Worm (Caenorhabditis elegans) whole organism, late embryonic: ENCODE measurements around the gene T22G5.3.

ENCODE experiments used
- C08G9.2 ChIP-seq: sonication (generic microtip); optimal IDR thresholded peaks from 2 replicates; lab custom pipeline; 2016; ENCODE audit warnings: mild to moderate bottlenecking, missing genetic modification characterization, moderate library complexity, missing compliant biosample characterization
- F13H6.1 ChIP-seq: sonication (generic microtip); optimal IDR thresholded peaks from 2 replicates; lab custom pipeline; 2016; ENCODE audit warnings: missing genetic modification characterization, missing compliant biosample characterization
- K02D7.2 ChIP-seq: sonication (generic microtip); optimal IDR thresholded peaks from 2 replicates; lab custom pipeline; 2017; ENCODE audit warnings: mild to moderate bottlenecking, missing genetic modification characterization, missing compliant biosample characterization
- K09A11.1 ChIP-seq: sonication (generic microtip); optimal IDR thresholded peaks from 2 replicates; lab custom pipeline; 2017; ENCODE audit warnings: antibody characterized with exemption, mild to moderate bottlenecking, missing genetic modification characterization, missing compliant biosample characterization; ENCODE audit not compliant: insufficient read depth
- T23F11.4 ChIP-seq: fragments of 200-800 bp; sonication (Bioruptor generic); optimal IDR thresholded peaks from 2 replicates; lab custom pipeline; 2018; ENCODE audit warnings: mild to moderate bottlenecking, missing genetic modification characterization, missing compliant biosample characterization
- ahr-1 ChIP-seq: sonication (generic microtip); optimal IDR thresholded peaks from 2 replicates; lab custom pipeline; 2016; ENCODE audit warnings: missing genetic modification characterization, missing compliant biosample characterization
- ama-1 ChIP-seq: fragments of 150-350 bp; optimal IDR thresholded peaks from 2 replicates; lab custom pipeline; 2014
- ceh-2 ChIP-seq: sonication (generic microtip); optimal IDR thresholded peaks from 2 replicates; lab custom pipeline; 2016; ENCODE audit warnings: missing genotype, missing genetic modification characterization, missing compliant biosample characterization
- ceh-22 ChIP-seq: sonication (generic microtip); optimal IDR thresholded peaks from 2 replicates; lab custom pipeline; 2017; ENCODE audit warnings: missing biosample characterization, missing genetic modification characterization
- ceh-24 ChIP-seq: sonication (generic microtip); optimal IDR thresholded peaks from 2 replicates; lab custom pipeline; 2016; ENCODE audit warnings: mild to moderate bottlenecking, missing genetic modification characterization, missing compliant biosample characterization
- ceh-34 ChIP-seq: sonication (generic microtip); optimal IDR thresholded peaks from 2 replicates; lab custom pipeline; 2016; ENCODE audit warnings: mild to moderate bottlenecking, missing genetic modification characterization, missing compliant biosample characterization
- ceh-48 ChIP-seq: sonication (generic microtip); optimal IDR thresholded peaks from 2 replicates; lab custom pipeline; 2016; ENCODE audit warnings: missing genetic modification characterization, inconsistent platforms, missing compliant biosample characterization
- ceh-9 ChIP-seq: sonication (generic microtip); optimal IDR thresholded peaks from 2 replicates; lab custom pipeline; 2016; ENCODE audit warnings: mild to moderate bottlenecking, missing genetic modification characterization, inconsistent platforms, missing compliant biosample characterization
- che-1 ChIP-seq: sonication (generic microtip); optimal IDR thresholded peaks from 2 replicates; lab custom pipeline; 2016; ENCODE audit warnings: mild to moderate bottlenecking, missing genetic modification characterization, missing compliant biosample characterization
- dve-1 ChIP-seq: sonication (generic microtip); optimal IDR thresholded peaks from 2 replicates; lab custom pipeline; 2017; ENCODE audit warnings: antibody characterized with exemption, mild to moderate bottlenecking, missing genetic modification characterization, missing compliant biosample characterization
- elt-4 ChIP-seq: sonication (generic microtip); optimal IDR thresholded peaks from 2 replicates; lab custom pipeline; 2016; ENCODE audit warnings: missing genetic modification characterization, missing compliant biosample characterization
- fax-1 ChIP-seq: sonication (generic microtip); optimal IDR thresholded peaks from 2 replicates; lab custom pipeline; 2016; ENCODE audit warnings: missing genotype, missing genetic modification characterization, missing compliant biosample characterization
- fkh-10 ChIP-seq: fragments of 150-350 bp; optimal IDR thresholded peaks from 2 replicates; lab custom pipeline; 2014; ENCODE audit warnings: missing biosample characterization, missing genetic modification reagents, missing genetic modification characterization
- fkh-6 ChIP-seq: sonication (generic microtip); optimal IDR thresholded peaks from 2 replicates; lab custom pipeline; 2016; ENCODE audit warnings: missing genetic modification characterization, missing compliant biosample characterization
- gmeb-2 ChIP-seq: sonication (generic microtip); optimal IDR thresholded peaks from 2 replicates; lab custom pipeline; 2016; ENCODE audit warnings: missing genetic modification characterization, inconsistent platforms, missing compliant biosample characterization
- hlh-30 ChIP-seq: sonication (generic microtip); optimal IDR thresholded peaks from 2 replicates; lab custom pipeline; 2017; ENCODE audit warnings: antibody characterized with exemption, missing genetic modification characterization, missing compliant biosample characterization; ENCODE audit not compliant: insufficient read depth
- hlh-6 ChIP-seq: sonication (generic microtip); optimal IDR thresholded peaks from 2 replicates; lab custom pipeline; 2016; ENCODE audit warnings: missing genotype, missing genetic modification characterization, missing compliant biosample characterization
- lim-6 ChIP-seq: sonication (generic microtip); optimal IDR thresholded peaks from 2 replicates; lab custom pipeline; 2016; ENCODE audit warnings: missing genetic modification characterization, missing compliant biosample characterization
- madf-2 ChIP-seq: sonication (generic microtip); optimal IDR thresholded peaks from 2 replicates; lab custom pipeline; 2017; ENCODE audit warnings: missing genetic modification characterization, missing compliant biosample characterization
- mec-3 ChIP-seq: sonication (generic microtip); optimal IDR thresholded peaks from 2 replicates; lab custom pipeline; 2016; ENCODE audit warnings: borderline replicate concordance, missing genetic modification characterization, missing compliant biosample characterization
- nfya-1 ChIP-seq: sonication (generic microtip); optimal IDR thresholded peaks from 2 replicates; lab custom pipeline; 2017; ENCODE audit warnings: missing genetic modification characterization, mild to moderate bottlenecking, missing compliant biosample characterization, antibody characterized with exemption, moderate library complexity
- nhr-11 ChIP-seq: fragments of 150-350 bp; optimal IDR thresholded peaks from 2 replicates; lab custom pipeline; 2014; ENCODE audit warnings: missing biosample characterization, missing genetic modification characterization
- nhr-232 ChIP-seq: sonication (generic microtip); optimal IDR thresholded peaks from 2 replicates; lab custom pipeline; 2016; ENCODE audit warnings: missing genetic modification characterization, missing compliant biosample characterization
- odd-2 ChIP-seq: sonication (generic microtip); optimal IDR thresholded peaks from 2 replicates; lab custom pipeline; 2017; ENCODE audit warnings: antibody characterized with exemption, mild to moderate bottlenecking, missing genetic modification characterization, missing compliant biosample characterization
- pax-1 ChIP-seq: fragments of 150-350 bp; optimal IDR thresholded peaks from 2 replicates; lab custom pipeline; 2014; ENCODE audit warnings: missing biosample characterization, missing genetic modification characterization
- pqm-1 ChIP-seq: sonication (generic microtip); optimal IDR thresholded peaks from 2 replicates; lab custom pipeline; 2016; ENCODE audit warnings: missing genetic modification characterization, missing compliant biosample characterization
- rnt-1 ChIP-seq: sonication (generic microtip); optimal IDR thresholded peaks from 2 replicates; lab custom pipeline; 2016; ENCODE audit warnings: missing genetic modification characterization, missing compliant biosample characterization
- sox-2 ChIP-seq: fragments of 200-800 bp; sonication (Bioruptor generic); IDR thresholded peaks from 2 replicates; pipeline ENCODE4 v1.3.6; 2022; ENCODE audit warnings: missing genetic modification reagents, missing genetic modification characterization, missing compliant biosample characterization
- sox-4 ChIP-seq: sonication (generic microtip); optimal IDR thresholded peaks from 2 replicates; lab custom pipeline; 2017; ENCODE audit warnings: mild to moderate bottlenecking, missing genetic modification characterization, inconsistent platforms, missing compliant biosample characterization
- ttx-3 ChIP-seq: sonication (generic microtip); optimal IDR thresholded peaks from 2 replicates; lab custom pipeline; 2016; ENCODE audit warnings: missing genetic modification reagents, missing genetic modification characterization, missing compliant biosample characterization
- unc-42 ChIP-seq: sonication (generic microtip); optimal IDR thresholded peaks from 2 replicates; lab custom pipeline; 2016; ENCODE audit warnings: missing genotype, missing genetic modification characterization, missing compliant biosample characterization
- zip-5 ChIP-seq: sonication (generic microtip); optimal IDR thresholded peaks from 2 replicates; lab custom pipeline; 2016; ENCODE audit warnings: missing genetic modification characterization, missing compliant biosample characterization
- ztf-16 ChIP-seq: sonication (generic microtip); optimal IDR thresholded peaks from 2 replicates; lab custom pipeline; 2017; ENCODE audit warnings: missing genetic modification characterization, missing compliant biosample characterization

Gene T22G5.3

ce11 chrV:13872895-13873294 is 7.8 kb upstream of the T22G5.3 start, which contains the start of gene cpt-5:
Gene cpt-5 (plus strand): TSS chrV:13873195.
- TF ChIP-seq ahr-1 (tag; lab: Kevin White, UChicago) (no peak), K02D7.2 (tag; lab: Kevin White, UChicago) (no peak), ceh-24 (no peak), nhr-232 (tag; lab: Kevin White, UChicago) (no peak), pqm-1 (tag; lab: Kevin White, UChicago) (no peak), zip-5 (tag; lab: Kevin White, UChicago) (no peak), lim-6 (tag; lab: Kevin White, UChicago) (no peak), K09A11.1 (tag; lab: Kevin White, UChicago) (no peak), fkh-10 (GFP tag; lab: Kevin White, UChicago) (no peak), madf-2 (tag; lab: Kevin White, UChicago) (no peak), ceh-2 (no peak), C08G9.2 (no peak), nhr-11 (tag; lab: Kevin White, UChicago) (no peak), dve-1 (tag; lab: Kevin White, UChicago) (no peak), ceh-48 (tag; lab: Kevin White, UChicago) (no peak), ceh-9 (tag; lab: Kevin White, UChicago) (no peak), F13H6.1 (tag; lab: Kevin White, UChicago) (no peak), fax-1 (no peak), nfya-1 (tag; lab: Kevin White, UChicago) (no peak), sox-2 (no peak)
- TF ChIP-seq, all 69 proteins: peak for 0

- TF ChIP-seq mec-3 (tag; lab: Kevin White, UChicago) (no peak), fkh-6 (no peak), zip-5 (tag; lab: Kevin White, UChicago) (no peak), ama-1 (lab: Kevin White, UChicago) (no peak), fkh-10 (GFP tag; lab: Kevin White, UChicago) (no peak), ttx-3 (no peak), hlh-6 (tag; lab: Kevin White, UChicago) (no peak), ceh-22 (no peak)
- TF ChIP-seq, all 69 proteins: peak for 0
Observed at ce11 chrV:13873323-13873722, 7.4 kb upstream of the T22G5.3 start.

- TF ChIP-seq odd-2 (tag; lab: Kevin White, UChicago) (no peak), ceh-34 (no peak), elt-4 (tag; lab: Kevin White, UChicago) (no peak), sox-4 (tag; lab: Kevin White, UChicago) (no peak), rnt-1 (no peak), K09A11.1 (tag; lab: Kevin White, UChicago) (no peak), che-1 (tag; lab: Kevin White, UChicago) (no peak), unc-42 (tag; lab: Kevin White, UChicago) (no peak), fkh-10 (GFP tag; lab: Kevin White, UChicago) (no peak), T23F11.4 (no peak), C08G9.2 (no peak), dve-1 (tag; lab: Kevin White, UChicago) (no peak), ceh-9 (tag; lab: Kevin White, UChicago) (no peak), K02D7.2 (tag; lab: Kevin White, UChicago) (no peak), hlh-30 (tag; lab: Kevin White, UChicago) (no peak), gmeb-2 (tag; lab: Kevin White, UChicago) (no peak), nfya-1 (tag; lab: Kevin White, UChicago) (no peak)
Observed at ce11 chrV:13876529-13876928, 4.2 kb upstream of the T22G5.3 start, which contains the start of gene T22G5.1. Gene T22G5.1 (plus strand): TSS chrV:13876829.

ce11 chrV:13878226-13878625 is 2.5 kb upstream of the T22G5.3 start:
- no peak for TF ChIP-seq pax-1 (tag; lab: Kevin White, UChicago)
- TF ChIP-seq ahr-1 (tag; lab: Kevin White, UChicago), result no peak
- TF ChIP-seq nhr-232 (tag; lab: Kevin White, UChicago), result no peak
- TF ChIP-seq ztf-16, result no peak
